Fruit fly (Drosophila melanogaster) Kc167 (cell line): ENCODE results near the gene dyl.

ENCODE experiments used
- Myc ChIP-seq: fragments of >200 bp; optimal IDR thresholded peaks from 2 replicates; lab custom pipeline; 2017; ENCODE audit warnings: missing external identifiers
- insv ChIP-seq: fragments of >200 bp; optimal IDR thresholded peaks from 3 replicates; lab custom pipeline; 2018; ENCODE audit warnings: missing external identifiers
- psq ChIP-seq: fragments of >200 bp; optimal IDR thresholded peaks from 2 replicates; lab custom pipeline; 2017; ENCODE audit warnings: missing external identifiers
- ttk ChIP-seq: sonication (Bioruptor generic); optimal IDR thresholded peaks from 2 replicates; lab custom pipeline; 2017; ENCODE audit warnings: missing external identifiers

DNA sequence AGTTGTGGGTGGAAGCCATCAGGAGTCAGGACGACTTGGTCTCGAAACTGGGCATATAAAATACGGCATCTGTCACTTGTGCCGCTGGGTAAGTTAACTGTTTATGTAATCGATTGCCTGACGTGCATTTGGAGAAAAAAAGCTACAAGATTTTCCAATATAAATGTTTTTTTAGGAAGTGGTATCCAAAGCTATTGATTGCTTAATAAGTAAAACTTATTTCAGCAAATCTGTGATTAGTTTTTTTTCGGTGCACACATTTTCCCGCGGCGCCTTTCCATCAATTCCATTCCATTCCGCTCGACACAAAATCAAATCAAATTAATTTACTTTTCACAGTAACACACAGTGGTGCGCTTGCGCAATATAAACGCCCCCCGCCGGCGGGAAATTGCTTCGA lies 32.0 kb upstream of the dyl start:
- TF ChIP-seq insv (lab: Kevin White, UChicago): no peak
- no peak for TF ChIP-seq ttk (lab: Kevin White, UChicago)
- no peak for TF ChIP-seq psq (lab: Kevin White, UChicago)
- no peak for TF ChIP-seq Myc (lab: Kevin White, UChicago)
